Fruit fly (Drosophila melanogaster): ENCODE measurements around the gene prd.

prd gene

DNA sequence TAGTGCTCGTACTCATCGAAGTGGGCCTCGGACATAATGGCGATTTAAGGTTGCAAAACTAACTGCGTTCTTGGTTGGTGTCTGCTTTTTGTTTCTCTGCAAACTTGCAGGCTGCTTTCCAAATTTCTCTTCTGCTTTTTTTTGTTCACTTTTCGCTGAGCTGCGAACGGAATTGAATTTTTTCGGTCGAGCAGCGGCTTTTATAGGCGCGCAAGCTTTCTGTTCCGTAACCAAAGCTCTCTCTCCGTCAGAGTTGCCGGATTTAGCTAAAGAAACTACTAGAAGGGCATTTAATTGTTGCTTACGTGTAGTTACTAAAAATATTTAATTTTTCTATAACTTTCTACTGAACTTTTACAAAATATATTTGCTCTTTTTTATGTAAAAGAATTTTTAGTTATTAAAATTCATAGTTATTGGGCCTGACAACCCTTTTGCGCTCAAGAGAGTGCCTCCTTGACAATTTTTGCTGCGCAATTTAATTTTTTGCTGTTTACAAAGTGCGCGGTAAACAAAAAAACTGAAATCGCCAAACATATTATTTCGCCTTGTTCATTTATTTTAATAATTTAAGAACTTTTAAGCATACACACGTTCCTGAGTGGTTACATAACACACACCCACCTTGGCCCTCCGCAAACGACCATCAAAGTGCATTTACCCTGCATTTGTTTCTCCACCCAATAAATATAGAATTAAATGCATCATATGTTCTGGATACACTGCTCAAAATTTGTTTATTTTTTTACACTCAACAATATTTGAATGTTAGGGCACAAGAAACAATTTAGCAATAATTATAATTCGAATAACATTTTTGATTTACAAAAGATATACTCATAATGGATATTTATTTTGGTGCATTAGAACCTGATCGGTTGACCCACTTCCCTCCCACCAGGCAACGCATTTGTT, 39.4 kb downstream of the prd start, which contains the start of gene CG6770 (continued):
- TF ChIP-seq CG8632 (GFP tag; optimal IDR thresholded peaks at IDR 0.05) (peak; percentile 88), fd85E (GFP tag; optimal IDR thresholded peaks at IDR 0.05) (peak; percentile 63), Sox14 (GFP tag; optimal IDR thresholded peaks at IDR 0.05) (peak; percentile 74), Gug (GFP tag; IDR thresholded peaks at IDR 0.05) (peak; percentile 76), CG7368 (GFP tag; optimal IDR thresholded peaks at IDR 0.05) (peak; percentile 66), CG8319 (GFP tag; optimal IDR thresholded peaks at IDR 0.05) (peak; percentile 54), svp (GFP tag) (peak; percentile 94), CG34406 (GFP tag; optimal IDR thresholded peaks at IDR 0.05) (peak; percentile 89), Eip78C (GFP tag) (peak; percentile 97), Hr39 (GFP tag; optimal IDR thresholded peaks at IDR 0.05) (peak; percentile 71), achi (GFP tag; optimal IDR thresholded peaks at IDR 0.05) (peak; percentile 88), CG3919 (GFP tag; optimal IDR thresholded peaks at IDR 0.05) (peak; percentile 87), Eip75B (GFP tag; optimal IDR thresholded peaks at IDR 0.05) (peak; percentile 85), CG11902 (GFP tag; optimal IDR thresholded peaks at IDR 0.05) (peak; percentile 63), eg (GFP tag; IDR thresholded peaks at IDR 0.05) (peak; percentile 95), lz (GFP tag; optimal IDR thresholded peaks at IDR 0.05) (peak; percentile 90), pdm3 (GFP tag; optimal IDR thresholded peaks at IDR 0.05) (peak; percentile 87), ss (GFP tag; optimal IDR thresholded peaks at IDR 0.05) (peak; percentile 81 to 87), CG6276 (GFP tag; optimal IDR thresholded peaks at IDR 0.05) (peak; percentile 81), Blimp-1 (GFP tag; optimal IDR thresholded peaks at IDR 0.05) (peak; percentile 75), CG6808 (GFP tag; optimal IDR thresholded peaks at IDR 0.05) (peak; percentile 88), CG8119 (GFP tag; IDR thresholded peaks at IDR 0.05) (peak; percentile 89), Smox (GFP tag; optimal IDR thresholded peaks at IDR 0.05) (peak; percentile 92), dac (GFP tag; optimal IDR thresholded peaks at IDR 0.05) (peak; percentile 25), fkh (GFP tag; optimal IDR thresholded peaks at IDR 0.05) (peak; percentile 74), CG6163 (GFP tag; IDR thresholded peaks at IDR 0.05) (peak; percentile 91), CG11762 (GFP tag; optimal IDR thresholded peaks at IDR 0.05; ENCODE audit: insufficient read depth) (peak; percentile 79), CG4318 (GFP tag; optimal IDR thresholded peaks at IDR 0.05) (peak; percentile 38), Lpt (GFP tag; optimal IDR thresholded peaks at IDR 0.05) (peak; percentile 43), CG9139 (GFP tag; optimal IDR thresholded peaks at IDR 0.05) (peak; percentile 72), CG6792 (GFP tag; optimal IDR thresholded peaks at IDR 0.05) (peak; percentile 93), topi (GFP tag; optimal IDR thresholded peaks at IDR 0.05) (peak; percentile 87), CG1621 (tag; optimal IDR thresholded peaks at IDR 0.05) (peak; percentile 64), OdsH (GFP tag; optimal IDR thresholded peaks at IDR 0.05) (peak; percentile 87)

DNA sequence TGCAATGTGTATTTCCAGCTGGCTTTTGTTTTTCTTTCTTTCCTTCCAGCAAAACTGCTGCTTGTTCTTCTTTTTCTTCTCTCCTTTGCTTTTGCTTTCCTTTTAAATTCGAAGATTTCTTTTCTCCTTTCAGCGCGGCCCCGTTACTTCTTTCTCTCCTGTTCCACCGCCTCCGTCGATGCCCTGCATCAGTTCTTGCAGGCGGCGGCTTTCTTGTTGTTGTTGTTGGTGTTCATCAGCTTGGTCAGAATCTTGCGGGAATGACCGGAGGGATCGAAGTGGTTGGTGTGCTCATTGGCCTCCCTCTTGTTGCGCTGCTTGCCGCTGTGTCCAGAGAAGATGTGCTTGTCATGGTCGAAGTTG, 40.1 kb downstream of the prd start:
- TF ChIP-seq Eip75B (GFP tag; optimal IDR thresholded peaks at IDR 0.05) (no peak), CG34406 (GFP tag; optimal IDR thresholded peaks at IDR 0.05) (no peak), CG7368 (GFP tag; optimal IDR thresholded peaks at IDR 0.05) (no peak), CG6854 (GFP tag; optimal IDR thresholded peaks at IDR 0.05) (no peak), Sox15 (GFP tag; optimal IDR thresholded peaks at IDR 0.05) (no peak), Hr39 (GFP tag; optimal IDR thresholded peaks at IDR 0.05) (no peak), CG8632 (GFP tag; optimal IDR thresholded peaks at IDR 0.05) (no peak), CG8119 (GFP tag; IDR thresholded peaks at IDR 0.05) (no peak), Sox14 (GFP tag; optimal IDR thresholded peaks at IDR 0.05) (no peak), CG10631 (GFP tag; optimal IDR thresholded peaks at IDR 0.05) (no peak), Smox (GFP tag; optimal IDR thresholded peaks at IDR 0.05) (no peak), fd85E (GFP tag; optimal IDR thresholded peaks at IDR 0.05) (no peak), Ets21C (GFP tag; optimal IDR thresholded peaks at IDR 0.05) (no peak)
